Fruit fly (Drosophila melanogaster): ENCODE measurements around the gene Nepl6.

dm6 chr2L:6422488-6422887 is 37.2 kb upstream of the Nepl6 start:
- TF ChIP-seq CG8478 (optimal IDR thresholded peaks at IDR 0.05) (no peak), pan (optimal IDR thresholded peaks at IDR 0.05) (no peak), psq (optimal IDR thresholded peaks at IDR 0.05) (no peak)

Data from whole organism.